In genomic region chr3L:4546650-4547049, dm6 we compare ENCODE assay signal across 1 fruit fly cellular context.
TF ChIP-seq lines count a peak whose summit lies in the region.

No protein-coding gene starts in this region.

TF ChIP-seq in whole organism, embryonic, 481 proteins besides CTCF, POLR2A, EP300 and RAD21 (continued from another document and continues in another):
- TF ChIP-seq CG3847 (GFP tag; IDR thresholded peaks at IDR 0.05; lab: Robert Waterston, UW) (no peak), ranshi (GFP tag; IDR thresholded peaks at IDR 0.05; lab: Robert Waterston, UW) (peak; percentile 43; the same call in 1 of the 2 replicates), CG13894 (tag; optimal IDR thresholded peaks at IDR 0.05; lab: Kevin White, UChicago) (no peak), Lpt (GFP tag; optimal IDR thresholded peaks at IDR 0.05; lab: Kevin White, UChicago) (no peak), CG10959 (GFP tag; IDR thresholded peaks at IDR 0.05; lab: Robert Waterston, UW) (peak; percentile 86), CG12769 (tag; optimal IDR thresholded peaks at IDR 0.05; lab: Kevin White, UChicago) (no peak), zf30C (GFP tag; optimal IDR thresholded peaks at IDR 0.05; lab: Kevin White, UChicago) (peak; percentile 87), sens-2 (GFP tag; IDR thresholded peaks at IDR 0.05; lab: Robert Waterston, UW) (peak; percentile 58), mld (GFP tag; IDR thresholded peaks at IDR 0.05; lab: Robert Waterston, UW; ENCODE audit: partially characterized antibody) (no peak), rib (GFP tag; IDR thresholded peaks at IDR 0.05; lab: Robert Waterston, UW) (no peak), kay (GFP tag; optimal IDR thresholded peaks at IDR 0.05; lab: Kevin White, UChicago) (peak; percentile 10), Tbp (GFP tag; optimal IDR thresholded peaks at IDR 0.05; lab: Kevin White, UChicago) (no peak), Dbx (GFP tag; IDR thresholded peaks at IDR 0.05; lab: Robert Waterston, UW) (no peak), CG14014 (GFP tag; IDR thresholded peaks at IDR 0.05; lab: Robert Waterston, UW) (no peak), Ets97D (GFP tag; optimal IDR thresholded peaks at IDR 0.05; lab: Kevin White, UChicago) (no peak), Hr3 (GFP tag; optimal IDR thresholded peaks at IDR 0.05; lab: Kevin White, UChicago) (peak; percentile 47), Jarid2 (GFP tag; optimal IDR thresholded peaks at IDR 0.05; lab: Kevin White, UChicago) (peak; percentile 16), HmgZ (tag; optimal IDR thresholded peaks at IDR 0.05; lab: Kevin White, UChicago) (no peak), chinmo (GFP tag; IDR thresholded peaks at IDR 0.05; lab: Robert Waterston, UW; ENCODE audit: partially characterized antibody) (no peak), vfl (GFP tag; optimal IDR thresholded peaks at IDR 0.05; lab: Kevin White, UChicago) (no peak), gem (tag; optimal IDR thresholded peaks at IDR 0.05; lab: Kevin White, UChicago) (peak; percentile 85), lilli (GFP tag; optimal IDR thresholded peaks at IDR 0.05; lab: Kevin White, UChicago) (peak; percentile 29), CG16779 (GFP tag; IDR thresholded peaks at IDR 0.05; lab: Robert Waterston, UW) (no peak), slou (GFP tag; optimal IDR thresholded peaks at IDR 0.05; lab: Kevin White, UChicago) (no peak), luna (GFP tag; optimal IDR thresholded peaks at IDR 0.05; lab: Kevin White, UChicago) (no peak), CG11695 (GFP tag; IDR thresholded peaks at IDR 0.05; lab: Robert Waterston, UW) (peak; percentile 72), dmrt11E (tag; optimal IDR thresholded peaks at IDR 0.05; lab: Kevin White, UChicago) (peak; percentile 94), nerfin-1 (tag; optimal IDR thresholded peaks at IDR 0.05; lab: Kevin White, UChicago) (peak; percentile 63), CG3281 (GFP tag; optimal IDR thresholded peaks at IDR 0.05; lab: Kevin White, UChicago) (no peak), CG15269 (tag; optimal IDR thresholded peaks at IDR 0.05; lab: Kevin White, UChicago) (peak; percentile 42), Nf-YA (GFP tag; IDR thresholded peaks at IDR 0.05; lab: Robert Waterston, UW) (peak; percentile 40; the same call in 1 of the 2 replicates), Atf6 (GFP tag; IDR thresholded peaks at IDR 0.05; lab: Robert Waterston, UW) (no peak), CG6689 (GFP tag; IDR thresholded peaks at IDR 0.05; lab: Robert Waterston, UW) (peak; percentile 62), Hsf (GFP tag; optimal IDR thresholded peaks at IDR 0.05; lab: Kevin White, UChicago) (peak; percentile 43), repo (GFP tag; optimal IDR thresholded peaks at IDR 0.05; lab: Kevin White, UChicago) (no peak), ara (GFP tag; IDR thresholded peaks at IDR 0.05; lab: Robert Waterston, UW) (peak; percentile 86), CG18011 (GFP tag; optimal IDR thresholded peaks at IDR 0.05; lab: Kevin White, UChicago) (no peak), CG12299 (tag; optimal IDR thresholded peaks at IDR 0.05; lab: Kevin White, UChicago) (no peak), CG14965 (GFP tag; optimal IDR thresholded peaks at IDR 0.05; lab: Kevin White, UChicago; ENCODE audit: borderline replicate concordance) (no peak), ash1 (GFP tag; optimal IDR thresholded peaks at IDR 0.05; lab: Kevin White, UChicago) (no peak), CG16815 (GFP tag; optimal IDR thresholded peaks at IDR 0.05; lab: Kevin White, UChicago) (peak; percentile 67), fd102C (GFP tag; optimal IDR thresholded peaks at IDR 0.05; lab: Kevin White, UChicago) (peak; percentile 81), ssp (GFP tag; IDR thresholded peaks at IDR 0.05; lab: Robert Waterston, UW) (peak; percentile 55), CG12071 (GFP tag; optimal IDR thresholded peaks at IDR 0.05; lab: Kevin White, UChicago) (no peak), mam (GFP tag; optimal IDR thresholded peaks at IDR 0.05; lab: Kevin White, UChicago) (no peak), Hey (tag; optimal IDR thresholded peaks at IDR 0.05; lab: Kevin White, UChicago) (no peak), CG6654 (GFP tag; optimal IDR thresholded peaks at IDR 0.05; lab: Kevin White, UChicago) (no peak), CG12391 (tag; optimal IDR thresholded peaks at IDR 0.05; lab: Kevin White, UChicago) (peak; percentile 84), CG4282 (GFP tag; optimal IDR thresholded peaks at IDR 0.05; lab: Kevin White, UChicago) (no peak), CG13624 (GFP tag; optimal IDR thresholded peaks at IDR 0.05; lab: Kevin White, UChicago) (no peak), odd (GFP tag; optimal IDR thresholded peaks at IDR 0.05; lab: Kevin White, UChicago) (peak; percentile 45), sr (GFP tag; IDR thresholded peaks at IDR 0.05; lab: Robert Waterston, UW) (no peak), kah (GFP tag; optimal IDR thresholded peaks at IDR 0.05; lab: Kevin White, UChicago) (peak; percentile 15), ATbp (GFP tag; optimal IDR thresholded peaks at IDR 0.05; lab: Kevin White, UChicago) (peak; percentile 33), twi (tag; optimal IDR thresholded peaks at IDR 0.05; lab: Kevin White, UChicago) (peak; percentile 100), CG10321 (GFP tag; IDR thresholded peaks at IDR 0.05; lab: Robert Waterston, UW) (no peak), sd (tag; optimal IDR thresholded peaks at IDR 0.05; lab: Kevin White, UChicago) (no peak), CG31388 (GFP tag; optimal IDR thresholded peaks at IDR 0.05; lab: Kevin White, UChicago) (no peak), Lim3 (GFP tag; IDR thresholded peaks at IDR 0.05; lab: Robert Waterston, UW) (no peak), MTF-1 (GFP tag; optimal IDR thresholded peaks at IDR 0.05; lab: Kevin White, UChicago; ENCODE audit: borderline replicate concordance) (peak; percentile 39), CG11696 (GFP tag; IDR thresholded peaks at IDR 0.05; lab: Robert Waterston, UW) (0 out of 2 replicates have a peak, but pooled peaks have one; percentile 25), Dll (GFP tag; IDR thresholded peaks at IDR 0.05; lab: Robert Waterston, UW; ENCODE audit: partially characterized antibody) (no peak), bcd (GFP tag; optimal IDR thresholded peaks at IDR 0.05; lab: Kevin White, UChicago) (peak; percentile 35), hth (optimal IDR thresholded peaks at IDR 0.05; lab: Kevin White, UChicago) (no peak), hkb (optimal IDR thresholded peaks at IDR 0.05; lab: Kevin White, UChicago) (no peak), hkb (GFP tag; IDR thresholded peaks at IDR 0.05; lab: Robert Waterston, UW) (peak; percentile 76), Side (GFP tag; optimal IDR thresholded peaks at IDR 0.05; lab: Kevin White, UChicago) (no peak), CG11247 (GFP tag; IDR thresholded peaks at IDR 0.05; lab: Robert Waterston, UW) (no peak; the same call in 1 of the 2 replicates), CG8290 (GFP tag; optimal IDR thresholded peaks at IDR 0.05; lab: Kevin White, UChicago) (peak; percentile 54), CG8290 (tag; optimal IDR thresholded peaks at IDR 0.05; lab: Kevin White, UChicago) (no peak), salm (tag; optimal IDR thresholded peaks at IDR 0.05; lab: Kevin White, UChicago) (no peak), ab (GFP tag; optimal IDR thresholded peaks at IDR 0.05; lab: Kevin White, UChicago) (no peak), dysf (GFP tag; IDR thresholded peaks at IDR 0.05; lab: Robert Waterston, UW) (peak; percentile 46; the same call in 1 of the 3 replicates), wor (GFP tag; IDR thresholded peaks at IDR 0.05; lab: Robert Waterston, UW) (peak; percentile 30; the same call in 1 of the 2 replicates), nom (GFP tag; optimal IDR thresholded peaks at IDR 0.05; lab: Kevin White, UChicago) (peak; percentile 64), Dref (GFP tag; IDR thresholded peaks at IDR 0.05; lab: Robert Waterston, UW) (no peak), fd64A (GFP tag; optimal IDR thresholded peaks at IDR 0.05; lab: Kevin White, UChicago) (no peak), btn (GFP tag; optimal IDR thresholded peaks at IDR 0.05; lab: Kevin White, UChicago) (no peak), CG9609 (GFP tag; optimal IDR thresholded peaks at IDR 0.05; lab: Kevin White, UChicago) (no peak), br (optimal IDR thresholded peaks at IDR 0.05; lab: Kevin White, UChicago) (no peak), CG2202 (tag; optimal IDR thresholded peaks at IDR 0.05; lab: Kevin White, UChicago) (peak; percentile 79), jing (GFP tag; optimal IDR thresholded peaks at IDR 0.05; lab: Kevin White, UChicago) (peak; percentile 24), knrl (GFP tag; IDR thresholded peaks at IDR 0.05; lab: Robert Waterston, UW; ENCODE audit: partially characterized antibody) (no peak), CG6813 (GFP tag; optimal IDR thresholded peaks at IDR 0.05; lab: Kevin White, UChicago) (peak; percentile 46), Elba2 (GFP tag; optimal IDR thresholded peaks at IDR 0.05; lab: Kevin White, UChicago) (no peak), wdn (GFP tag; IDR thresholded peaks at IDR 0.05; lab: Robert Waterston, UW) (no peak), crc (GFP tag; optimal IDR thresholded peaks at IDR 0.05; lab: Kevin White, UChicago) (no peak), CG8765 (GFP tag; IDR thresholded peaks at IDR 0.05; lab: Robert Waterston, UW) (peak; percentile 54; the same call in 1 of the 2 replicates), Fer3 (tag; optimal IDR thresholded peaks at IDR 0.05; lab: Kevin White, UChicago) (peak; percentile 28), Awh (GFP tag; IDR thresholded peaks at IDR 0.05; lab: Robert Waterston, UW) (no peak), Chrac-16 (GFP tag; optimal IDR thresholded peaks at IDR 0.05; lab: Kevin White, UChicago) (peak; percentile 67), CG17912 (GFP tag; optimal IDR thresholded peaks at IDR 0.05; lab: Kevin White, UChicago) (no peak), CG18619 (GFP tag; optimal IDR thresholded peaks at IDR 0.05; lab: Kevin White, UChicago) (peak; percentile 33), CG15514 (GFP tag; optimal IDR thresholded peaks at IDR 0.05; lab: Kevin White, UChicago) (no peak), pum (GFP tag; optimal IDR thresholded peaks at IDR 0.05; lab: Kevin White, UChicago) (no peak), Hmr (GFP tag; optimal IDR thresholded peaks at IDR 0.05; lab: Kevin White, UChicago) (no peak), z (GFP tag; IDR thresholded peaks at IDR 0.05; lab: Robert Waterston, UW) (no peak), pho (GFP tag; optimal IDR thresholded peaks at IDR 0.05; lab: Kevin White, UChicago) (no peak), esg (GFP tag; conservative IDR thresholded peaks at IDR 0.05; lab: Robert Waterston, UW) (no peak), lbe (GFP tag; optimal IDR thresholded peaks at IDR 0.05; lab: Kevin White, UChicago) (peak; percentile 30), Sox102F (GFP tag; optimal IDR thresholded peaks at IDR 0.05; lab: Kevin White, UChicago) (peak; percentile 69), hb (GFP tag; IDR thresholded peaks at IDR 0.05; lab: Robert Waterston, UW; ENCODE audit: partially characterized antibody) (no peak), Blimp-1 (GFP tag; optimal IDR thresholded peaks at IDR 0.05; lab: Kevin White, UChicago) (peak; percentile 80), ap (GFP tag; IDR thresholded peaks at IDR 0.05; lab: Robert Waterston, UW) (no peak), org-1 (GFP tag; optimal IDR thresholded peaks at IDR 0.05; lab: Kevin White, UChicago) (peak; percentile 27), pfk (GFP tag; optimal IDR thresholded peaks at IDR 0.05; lab: Kevin White, UChicago) (no peak), Fer1 (GFP tag; optimal IDR thresholded peaks at IDR 0.05; lab: Kevin White, UChicago) (no peak), exex (tag; optimal IDR thresholded peaks at IDR 0.05; lab: Kevin White, UChicago) (no peak), pnt (GFP tag; optimal IDR thresholded peaks at IDR 0.05; lab: Kevin White, UChicago) (no peak), HmgD (GFP tag; optimal IDR thresholded peaks at IDR 0.05; lab: Kevin White, UChicago) (no peak), CG10654 (GFP tag; optimal IDR thresholded peaks at IDR 0.05; lab: Kevin White, UChicago) (peak; percentile 53), TFAM (GFP tag; optimal IDR thresholded peaks at IDR 0.05; lab: Kevin White, UChicago) (no peak), chm (GFP tag; IDR thresholded peaks at IDR 0.05; lab: Robert Waterston, UW) (no peak), CG15011 (GFP tag; optimal IDR thresholded peaks at IDR 0.05; lab: Kevin White, UChicago) (peak; percentile 26), CG1792 (GFP tag; optimal IDR thresholded peaks at IDR 0.05; lab: Kevin White, UChicago) (no peak), Pdp1 (GFP tag; optimal IDR thresholded peaks at IDR 0.05; lab: Kevin White, UChicago) (peak in 1 of 2 experiments; percentile 14), CG4730 (GFP tag; IDR thresholded peaks at IDR 0.05; lab: Robert Waterston, UW) (0 out of 2 replicates have a peak, but pooled peaks have one; percentile 34), ken (GFP tag; IDR thresholded peaks at IDR 0.05; lab: Robert Waterston, UW) (peak; percentile 50; the same call in 1 of the 3 replicates), MBD-R2 (GFP tag; IDR thresholded peaks at IDR 0.05; lab: Robert Waterston, UW) (0 out of 2 replicates have a peak, but pooled peaks have one; percentile 17), sug (tag; optimal IDR thresholded peaks at IDR 0.05; lab: Kevin White, UChicago) (no peak), CG4854 (GFP tag; optimal IDR thresholded peaks at IDR 0.05; lab: Kevin White, UChicago) (no peak), zfh2 (GFP tag; optimal IDR thresholded peaks at IDR 0.05; lab: Kevin White, UChicago) (no peak), CG17802 (tag; optimal IDR thresholded peaks at IDR 0.05; lab: Kevin White, UChicago) (peak; percentile 19), CG1233 (GFP tag; optimal IDR thresholded peaks at IDR 0.05; lab: Kevin White, UChicago) (peak; percentile 60), CG34376 (GFP tag; optimal IDR thresholded peaks at IDR 0.05; lab: Kevin White, UChicago) (no peak), Adf1 (GFP tag; IDR thresholded peaks at IDR 0.05; lab: Robert Waterston, UW) (no peak), corto (GFP tag; optimal IDR thresholded peaks at IDR 0.05; lab: Kevin White, UChicago) (no peak), Dad (GFP tag; optimal IDR thresholded peaks at IDR 0.05; lab: Kevin White, UChicago) (no peak), Hr51 (GFP tag; optimal IDR thresholded peaks at IDR 0.05; lab: Kevin White, UChicago) (peak in 1 of 2 experiments; percentile 49), CG14050 (GFP tag; IDR thresholded peaks at IDR 0.05; lab: Robert Waterston, UW) (no peak), Camta (GFP tag; optimal IDR thresholded peaks at IDR 0.05; lab: Kevin White, UChicago) (peak; percentile 42), Asciz (GFP tag; optimal IDR thresholded peaks at IDR 0.05; lab: Kevin White, UChicago) (peak; percentile 56), Med (GFP tag; lab: Kevin White, UChicago) (peak; percentile 74), gfzf (GFP tag; optimal IDR thresholded peaks at IDR 0.05; lab: Kevin White, UChicago) (no peak), B-H2 (GFP tag; optimal IDR thresholded peaks at IDR 0.05; lab: Kevin White, UChicago) (no peak)
